Worm (Caenorhabditis elegans): Measurements from ENCODE around the gene cpg-20.

cpg-20 gene

DNA sequence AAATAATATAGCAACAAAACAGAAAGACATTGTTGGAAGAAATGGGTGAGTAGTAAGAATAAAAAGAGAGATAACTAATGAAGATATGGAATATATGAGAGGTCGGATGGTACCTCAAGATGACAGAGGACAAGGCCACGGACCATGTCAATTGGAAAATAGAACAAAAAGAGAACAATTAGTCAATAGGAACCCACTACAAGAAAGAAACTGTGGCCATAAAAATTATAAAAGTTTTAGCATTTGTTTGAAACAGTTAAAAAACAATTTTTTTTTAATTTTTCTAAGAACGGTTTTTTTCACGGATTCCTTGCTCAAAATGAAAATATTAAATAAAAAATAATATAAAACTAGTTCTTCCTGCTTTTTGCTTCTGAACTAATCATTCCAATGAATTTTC, at the start of gene cpg-20:
cpg-20 (minus strand) TSS at position 101 of the 400 bp plus-strand sequence.
- TF ChIP-seq ztf-29 (GFP tag; IDR thresholded peaks at IDR 0.05) (no peak), T22C8.4 (GFP tag; IDR thresholded peaks at IDR 0.05) (no peak), flt-1 (GFP tag; IDR thresholded peaks at IDR 0.05) (no peak), klf-2 (GFP tag; conservative IDR thresholded peaks at IDR 0.05) (no peak), cog-1 (tag; optimal IDR thresholded peaks at IDR 0.05) (no peak), tab-1 (GFP tag; IDR thresholded peaks at IDR 0.05) (no peak), ztf-23 (GFP tag; IDR thresholded peaks at IDR 0.05) (no peak), ref-1 (GFP tag; conservative IDR thresholded peaks at IDR 0.05) (no peak), med-1 (GFP tag; optimal IDR thresholded peaks at IDR 0.05; ENCODE audit: insufficient read depth) (no peak)

DNA sequence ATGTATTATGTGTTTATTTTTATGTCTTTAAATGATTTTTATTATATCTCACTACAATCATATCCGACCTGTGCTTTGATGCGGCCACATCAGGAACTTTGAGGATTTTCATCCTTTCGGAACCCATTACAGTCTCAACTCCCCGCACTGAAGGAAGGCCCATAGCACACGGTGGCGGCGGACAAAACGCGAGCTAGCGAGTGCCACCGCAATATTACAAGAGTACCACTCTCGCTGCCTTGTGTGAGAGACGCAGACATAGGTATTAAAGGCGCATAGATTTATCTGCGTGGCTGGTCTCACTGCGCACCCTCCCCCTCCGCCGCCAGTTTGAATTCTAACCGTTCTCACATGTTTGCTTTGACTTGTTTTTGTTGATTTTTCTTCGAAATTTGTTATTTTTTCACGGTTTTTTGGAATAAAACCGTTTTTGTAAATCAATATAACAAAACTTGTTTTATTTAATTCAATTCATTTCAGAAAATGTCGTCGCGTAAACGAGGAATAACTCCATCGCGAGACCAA, 41.8 kb upstream of the cpg-20 start, which contains the start of gene zen-4:
zen-4 (plus strand) TSS at position 475 of the 525 bp plus-strand sequence.
- no peak for TF ChIP-seq cog-1 (tag; optimal IDR thresholded peaks at IDR 0.05)
- TF ChIP-seq ztf-23 (GFP tag; IDR thresholded peaks at IDR 0.05): no peak
- TF ChIP-seq med-1 (GFP tag; optimal IDR thresholded peaks at IDR 0.05; ENCODE audit: insufficient read depth): no peak
- no peak for TF ChIP-seq T22C8.4 (GFP tag; IDR thresholded peaks at IDR 0.05)
- 0 out of 2 replicates have a peak, but pooled peaks have one; percentile 49 for TF ChIP-seq flt-1 (GFP tag; IDR thresholded peaks at IDR 0.05)
- no peak for TF ChIP-seq ref-1 (GFP tag; conservative IDR thresholded peaks at IDR 0.05)
- TF ChIP-seq ztf-29 (GFP tag; IDR thresholded peaks at IDR 0.05): no peak

DNA sequence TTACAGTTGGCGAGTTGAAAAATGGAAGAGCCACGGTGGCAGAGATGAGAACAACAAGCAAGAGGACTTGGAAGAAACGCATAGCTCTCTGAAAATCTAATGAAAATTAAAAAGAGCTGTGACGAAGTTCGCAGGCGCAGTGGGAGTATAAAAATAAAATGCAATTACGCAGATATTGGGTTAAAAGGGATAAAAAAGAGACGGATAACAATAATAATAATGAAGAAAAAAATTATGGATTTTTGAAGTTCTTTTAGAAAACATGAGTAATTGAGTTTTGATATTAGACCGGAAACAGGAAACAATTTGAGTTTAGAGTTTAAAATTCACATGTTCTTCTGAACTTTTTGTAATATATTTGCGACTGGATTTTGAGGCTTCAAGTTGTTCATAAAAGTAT, 36.3 kb upstream of the cpg-20 start, which contains the start of gene M03D4.3:
M03D4.3 (minus strand) TSS at position 101 of the 400 bp plus-strand sequence.
- TF ChIP-seq tab-1 (GFP tag; IDR thresholded peaks at IDR 0.05): no peak
- TF ChIP-seq flt-1 (GFP tag; IDR thresholded peaks at IDR 0.05): no peak
- TF ChIP-seq cog-1 (tag; optimal IDR thresholded peaks at IDR 0.05): no peak
- no peak for TF ChIP-seq med-1 (GFP tag; optimal IDR thresholded peaks at IDR 0.05; ENCODE audit: insufficient read depth)
- no peak for TF ChIP-seq ztf-29 (GFP tag; IDR thresholded peaks at IDR 0.05)
- no peak for TF ChIP-seq ztf-23 (GFP tag; IDR thresholded peaks at IDR 0.05)
- no peak for TF ChIP-seq klf-2 (GFP tag; conservative IDR thresholded peaks at IDR 0.05)
- TF ChIP-seq ref-1 (GFP tag; conservative IDR thresholded peaks at IDR 0.05): no peak
- TF ChIP-seq T22C8.4 (GFP tag; IDR thresholded peaks at IDR 0.05): no peak

DNA sequence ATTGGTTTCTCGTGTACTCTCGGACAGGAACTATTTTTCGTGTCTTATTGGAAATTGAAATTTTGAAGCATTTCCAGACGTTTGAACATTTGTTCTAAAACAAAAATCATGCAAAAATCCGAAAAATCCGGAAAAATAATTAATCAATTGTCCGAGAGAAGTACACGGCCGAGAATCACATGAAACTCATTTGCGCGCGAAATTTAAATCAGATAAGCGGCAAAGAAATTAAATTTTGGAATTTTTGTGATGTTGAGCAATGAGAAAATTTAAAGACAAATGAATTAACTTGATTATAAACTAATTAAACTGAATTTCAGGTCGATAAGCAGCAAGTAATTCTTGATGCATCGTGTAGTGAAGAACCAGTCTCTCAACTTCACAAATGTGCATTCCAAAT, 32.6 kb upstream of the cpg-20 start:
- TF ChIP-seq flt-1 (GFP tag; IDR thresholded peaks at IDR 0.05) (no peak), klf-2 (GFP tag; conservative IDR thresholded peaks at IDR 0.05) (no peak), ztf-23 (GFP tag; IDR thresholded peaks at IDR 0.05) (no peak), ref-1 (GFP tag; conservative IDR thresholded peaks at IDR 0.05) (no peak), T22C8.4 (GFP tag; IDR thresholded peaks at IDR 0.05) (no peak), ztf-29 (GFP tag; IDR thresholded peaks at IDR 0.05) (no peak), cog-1 (tag; optimal IDR thresholded peaks at IDR 0.05) (no peak), med-1 (GFP tag; optimal IDR thresholded peaks at IDR 0.05; ENCODE audit: insufficient read depth) (no peak), tab-1 (GFP tag; IDR thresholded peaks at IDR 0.05) (no peak)

DNA sequence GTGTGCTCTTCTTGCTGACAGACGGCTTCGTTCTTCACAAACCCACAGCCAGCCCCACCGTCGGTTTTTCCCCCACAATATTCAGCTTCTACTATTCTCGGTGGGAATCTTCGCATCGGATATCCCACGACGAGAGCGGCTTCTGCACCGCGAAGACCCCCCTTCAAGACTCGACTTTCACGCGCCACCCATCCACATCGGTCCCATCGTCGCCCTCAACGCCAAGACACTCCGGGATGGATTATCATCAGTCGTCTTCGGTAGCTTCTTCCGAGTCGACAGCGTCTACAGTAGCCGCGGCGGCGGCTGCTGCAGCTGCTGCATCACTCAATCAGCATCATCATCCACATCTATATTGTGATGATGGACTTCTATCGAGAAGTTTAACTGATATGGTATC, 28.4 kb upstream of the cpg-20 start:
- no peak for TF ChIP-seq cog-1 (tag; optimal IDR thresholded peaks at IDR 0.05)
- no peak for TF ChIP-seq T22C8.4 (GFP tag; IDR thresholded peaks at IDR 0.05)
- TF ChIP-seq klf-2 (GFP tag; conservative IDR thresholded peaks at IDR 0.05): no peak
- no peak for TF ChIP-seq med-1 (GFP tag; optimal IDR thresholded peaks at IDR 0.05; ENCODE audit: insufficient read depth)
- TF ChIP-seq ztf-23 (GFP tag; IDR thresholded peaks at IDR 0.05): no peak
- TF ChIP-seq ref-1 (GFP tag; conservative IDR thresholded peaks at IDR 0.05): no peak
- no peak for TF ChIP-seq flt-1 (GFP tag; IDR thresholded peaks at IDR 0.05)
- TF ChIP-seq ztf-29 (GFP tag; IDR thresholded peaks at IDR 0.05): no peak
- TF ChIP-seq tab-1 (GFP tag; IDR thresholded peaks at IDR 0.05): no peak

DNA sequence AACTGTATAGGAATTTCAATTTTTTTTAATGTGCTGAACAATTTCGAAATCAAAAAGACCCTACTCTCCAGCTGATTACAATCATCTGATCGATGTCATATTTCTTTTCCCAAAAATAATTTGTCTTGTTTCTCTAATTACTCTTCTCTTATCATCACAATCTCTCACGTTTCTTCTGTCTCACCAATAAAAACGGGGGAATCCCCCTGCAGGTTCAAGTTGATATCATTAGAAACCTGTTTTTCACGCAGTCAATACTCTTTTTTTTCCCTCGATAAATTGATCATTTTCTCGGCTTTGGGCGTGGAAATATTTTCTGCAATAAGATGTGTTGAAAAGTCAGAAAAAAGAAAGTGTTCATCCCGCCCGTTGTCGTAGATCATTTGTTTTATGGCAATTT, 23.7 kb upstream of the cpg-20 start:
- TF ChIP-seq ztf-23 (GFP tag; IDR thresholded peaks at IDR 0.05) (no peak), klf-2 (GFP tag; conservative IDR thresholded peaks at IDR 0.05) (no peak), ref-1 (GFP tag; conservative IDR thresholded peaks at IDR 0.05) (no peak), cog-1 (tag; optimal IDR thresholded peaks at IDR 0.05) (no peak), ztf-29 (GFP tag; IDR thresholded peaks at IDR 0.05) (no peak), T22C8.4 (GFP tag; IDR thresholded peaks at IDR 0.05) (no peak), tab-1 (GFP tag; IDR thresholded peaks at IDR 0.05) (no peak), flt-1 (GFP tag; IDR thresholded peaks at IDR 0.05) (no peak), med-1 (GFP tag; optimal IDR thresholded peaks at IDR 0.05; ENCODE audit: insufficient read depth) (no peak)

DNA sequence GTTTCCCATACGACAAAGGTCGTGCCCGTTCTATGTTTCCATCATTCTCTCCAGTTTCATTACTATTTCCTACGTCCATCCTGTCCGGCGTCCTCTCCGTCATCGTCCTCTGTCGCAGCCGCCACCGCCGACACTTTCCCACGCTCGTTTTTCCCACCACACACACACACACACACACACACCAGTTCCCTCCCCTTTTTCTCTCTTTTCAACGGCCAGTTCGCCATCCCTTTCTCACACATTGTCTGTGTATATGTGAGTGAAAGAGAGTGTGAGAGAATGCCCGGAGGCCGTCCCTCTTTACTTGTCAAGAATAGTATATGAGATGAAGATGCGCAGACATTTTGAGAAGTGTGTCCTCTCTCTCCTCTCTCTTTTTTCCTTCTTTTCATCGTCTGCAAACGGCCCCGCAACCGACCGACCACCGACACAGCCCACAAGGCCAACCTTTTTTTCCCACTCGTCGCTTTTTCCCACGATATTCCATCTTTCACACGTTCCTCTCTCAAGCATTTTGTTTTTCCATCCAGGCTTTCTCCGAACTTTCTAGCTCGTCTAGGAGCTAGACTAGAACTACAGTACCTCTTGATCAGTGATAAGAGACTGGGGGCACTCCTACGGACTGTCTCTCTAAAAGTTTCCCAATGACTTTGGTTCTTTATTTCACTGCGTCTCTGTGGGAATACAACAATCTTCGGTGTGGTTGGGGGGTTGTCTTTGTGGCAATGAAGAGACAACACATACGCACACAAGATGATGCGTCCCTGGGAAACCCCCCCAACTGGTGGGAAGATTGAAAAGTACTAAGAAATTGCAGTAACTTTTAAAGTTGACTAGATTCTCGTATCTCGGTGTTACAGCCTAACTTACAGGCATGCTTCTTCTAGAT, 21.3 kb upstream of the cpg-20 start:
- TF ChIP-seq T22C8.4 (GFP tag; IDR thresholded peaks at IDR 0.05) (no peak), klf-2 (GFP tag; conservative IDR thresholded peaks at IDR 0.05) (no peak), cog-1 (tag; optimal IDR thresholded peaks at IDR 0.05) (peak; percentile 77), med-1 (GFP tag; optimal IDR thresholded peaks at IDR 0.05; ENCODE audit: insufficient read depth) (no peak), ref-1 (GFP tag; conservative IDR thresholded peaks at IDR 0.05) (no peak), flt-1 (GFP tag; IDR thresholded peaks at IDR 0.05) (peak; percentile 54; the same call in 1 of the 2 replicates)

DNA sequence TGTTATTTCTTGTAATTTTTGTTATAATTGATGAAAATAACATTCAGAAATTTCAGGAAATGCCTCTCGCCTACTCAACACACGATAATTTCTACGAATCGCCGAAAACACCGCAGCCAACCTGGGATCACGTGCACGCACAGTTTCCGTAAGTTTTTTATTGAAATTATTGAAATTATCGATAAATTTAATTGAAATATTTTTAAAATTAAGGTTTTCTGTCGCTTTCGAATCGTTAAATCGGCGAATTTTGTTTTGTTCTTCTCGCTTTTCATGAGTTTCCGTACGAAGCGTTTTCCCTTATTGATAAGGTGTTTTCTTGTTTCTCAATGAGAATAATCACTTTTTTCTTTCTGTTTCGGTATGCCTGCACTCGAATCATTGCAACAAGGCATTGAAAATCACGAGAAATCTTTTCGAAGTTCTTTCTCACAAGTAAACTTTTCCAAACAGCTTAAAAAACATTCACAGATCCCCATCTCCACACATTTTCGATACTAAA, 19.4 kb upstream of the cpg-20 start, which contains the start of gene lag-1:
lag-1 (plus strand) TSS at position 51 of the 502 bp plus-strand sequence.
- TF ChIP-seq flt-1 (GFP tag; IDR thresholded peaks at IDR 0.05) (no peak), klf-2 (GFP tag; conservative IDR thresholded peaks at IDR 0.05) (no peak), ztf-23 (GFP tag; IDR thresholded peaks at IDR 0.05) (no peak)

DNA sequence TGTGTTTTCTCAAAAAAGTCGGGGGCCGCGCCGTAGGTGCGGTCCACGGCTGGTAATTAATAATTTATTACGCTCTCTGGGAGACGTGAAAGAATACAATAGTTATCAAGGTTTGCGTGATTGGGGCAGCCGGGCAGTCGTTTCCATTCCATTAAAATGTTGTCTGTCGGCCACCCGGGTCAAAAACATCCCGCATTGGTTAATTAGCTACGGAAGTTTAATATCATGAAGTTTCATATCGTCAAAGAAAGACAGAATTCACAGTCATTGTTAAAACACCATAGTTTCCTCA, 18.2 kb upstream of the cpg-20 start:
- TF ChIP-seq T22C8.4 (GFP tag; IDR thresholded peaks at IDR 0.05) (no peak), ref-1 (GFP tag; conservative IDR thresholded peaks at IDR 0.05) (no peak), klf-2 (GFP tag; conservative IDR thresholded peaks at IDR 0.05) (no peak), med-1 (GFP tag; optimal IDR thresholded peaks at IDR 0.05; ENCODE audit: insufficient read depth) (no peak), tab-1 (GFP tag; IDR thresholded peaks at IDR 0.05) (no peak), cog-1 (tag; optimal IDR thresholded peaks at IDR 0.05) (no peak), flt-1 (GFP tag; IDR thresholded peaks at IDR 0.05) (no peak), ztf-23 (GFP tag; IDR thresholded peaks at IDR 0.05) (no peak), ztf-29 (GFP tag; IDR thresholded peaks at IDR 0.05) (no peak)

Measured in whole organism, midembryonic.